Worm (Caenorhabditis elegans) whole organism, midembryonic: ENCODE data around the gene nhr-10.

Experiments
- T22C8.4 ChIP-seq: fragments of 200-800 bp; sonication (Bioruptor generic); IDR thresholded peaks from 2 replicates; pipeline ENCODE4 v1.3.6; 2022; ENCODE audit warnings: missing genetic modification characterization, missing compliant biosample characterization
- cog-1 ChIP-seq: sonication (generic microtip); optimal IDR thresholded peaks from 2 replicates; lab custom pipeline; 2016; ENCODE audit warnings: missing genetic modification characterization, missing compliant biosample characterization
- flt-1 ChIP-seq: fragments of 200-800 bp; sonication (Bioruptor generic); IDR thresholded peaks from 2 replicates; pipeline ENCODE4 v1.3.6; 2022; ENCODE audit warnings: missing genetic modification characterization, missing compliant biosample characterization
- klf-2 ChIP-seq: fragments of 200-800 bp; sonication (Bioruptor generic); conservative IDR thresholded peaks from 2 replicates; pipeline ENCODE4 v1.3.6; 2022; ENCODE audit warnings: missing genetic modification reagents, missing genetic modification characterization, missing compliant biosample characterization
- med-1 ChIP-seq: sonication (generic microtip); optimal IDR thresholded peaks from 2 replicates; lab custom pipeline; 2017; ENCODE audit warnings: missing genetic modification characterization, mild to moderate bottlenecking, missing compliant biosample characterization, antibody characterized with exemption, missing genetic modification reagents; ENCODE audit not compliant: insufficient read depth
- ref-1 ChIP-seq: fragments of 200-800 bp; sonication (Bioruptor generic); conservative IDR thresholded peaks from 2 replicates; pipeline ENCODE4 v1.3.6; 2022; ENCODE audit warnings: missing genetic modification reagents, missing genetic modification characterization, missing compliant biosample characterization
- tab-1 ChIP-seq: fragments of 200-800 bp; sonication (Bioruptor generic); IDR thresholded peaks from 2 replicates; pipeline ENCODE4 v1.3.6; 2022; ENCODE audit warnings: missing genetic modification characterization, missing compliant biosample characterization
- ztf-23 ChIP-seq: fragments of 200-800 bp; sonication (Bioruptor generic); IDR thresholded peaks from 2 replicates; pipeline ENCODE4 v1.3.6; 2022; ENCODE audit warnings: missing genetic modification reagents, missing genetic modification characterization, missing compliant biosample characterization
- ztf-29 ChIP-seq: fragments of 200-800 bp; sonication (Bioruptor generic); IDR thresholded peaks from 2 replicates; pipeline ENCODE4 v1.3.6; 2022; ENCODE audit warnings: missing genetic modification reagents, missing genetic modification characterization, missing compliant biosample characterization

nhr-10 gene

DNA sequence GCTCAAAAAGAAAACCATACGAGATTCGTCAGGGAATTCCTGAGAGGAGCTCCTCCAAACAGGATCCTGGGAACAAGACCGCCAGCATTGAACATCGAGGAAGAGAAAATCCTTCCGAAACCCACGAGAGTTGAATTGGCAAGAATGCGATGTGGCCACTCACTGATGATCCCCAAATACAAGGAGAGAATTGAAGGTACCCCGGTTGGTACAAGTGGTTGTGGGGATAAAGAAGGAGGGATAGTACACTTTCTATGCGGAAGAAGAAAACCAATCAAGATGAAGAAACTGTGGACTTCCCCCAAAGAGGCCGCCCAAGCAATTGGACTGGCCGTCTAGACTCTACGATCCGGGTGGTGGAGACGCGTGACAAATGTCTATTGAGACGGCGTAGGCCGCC is 52.2 kb downstream of the nhr-10 start:
- TF ChIP-seq ztf-23 (GFP tag; lab: Robert Waterston, UW) (no peak), ref-1 (GFP tag; lab: Robert Waterston, UW) (no peak), med-1 (no peak), T22C8.4 (GFP tag; lab: Robert Waterston, UW) (no peak), klf-2 (GFP tag; lab: Robert Waterston, UW) (no peak), flt-1 (GFP tag; lab: Robert Waterston, UW) (no peak), ztf-29 (no peak), tab-1 (GFP tag; lab: Robert Waterston, UW) (no peak), cog-1 (tag; lab: Kevin White, UChicago) (no peak)

DNA sequence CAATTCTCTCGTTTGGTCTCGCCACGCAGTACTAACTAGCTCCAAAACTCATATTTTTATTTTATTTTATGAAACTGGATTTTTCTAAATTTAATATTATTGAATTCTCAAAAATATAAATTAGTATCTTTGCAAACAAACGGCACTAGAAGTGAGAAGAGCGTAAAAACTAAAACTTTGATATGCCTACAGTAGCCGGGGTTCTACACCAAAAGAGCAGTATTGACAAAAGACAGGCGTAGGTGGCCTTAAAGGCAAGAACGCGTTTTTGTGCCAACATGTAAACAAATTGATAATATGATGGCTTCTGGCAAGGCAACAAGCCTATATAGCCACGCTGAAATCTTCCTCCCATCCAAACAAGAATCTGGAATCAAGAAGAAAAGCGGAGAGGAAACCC is 52.7 kb downstream of the nhr-10 start, which contains the start of gene R01H2.1:
TSS of gene R01H2.1 (plus strand) at position 301 of the 400 bp plus-strand sequence.
- TF ChIP-seq ref-1 (GFP tag; lab: Robert Waterston, UW) (no peak), ztf-29 (no peak), ztf-23 (GFP tag; lab: Robert Waterston, UW) (no peak), cog-1 (tag; lab: Kevin White, UChicago) (no peak), tab-1 (GFP tag; lab: Robert Waterston, UW) (no peak), T22C8.4 (GFP tag; lab: Robert Waterston, UW) (no peak), flt-1 (GFP tag; lab: Robert Waterston, UW) (no peak), klf-2 (GFP tag; lab: Robert Waterston, UW) (no peak)
